Fruit fly (Drosophila melanogaster) whole organism, wandering third instar larva: Measurements from ENCODE around the gene CG34266.

ENCODE experiments used
- Abd-B ChIP-seq: fragments of >200 bp; optimal IDR thresholded peaks from 2 replicates; lab custom pipeline; 2017; ENCODE audit warnings: missing biosample characterization, missing genetic modification characterization
- CG32264 ChIP-seq: fragments of 200-800 bp; sonication (Bioruptor generic); optimal IDR thresholded peaks from 2 replicates; lab custom pipeline; 2016; ENCODE audit warnings: missing biosample characterization, missing genetic modification characterization
- CG9705 ChIP-seq: fragments of 200-800 bp; sonication (Bioruptor generic); optimal IDR thresholded peaks from 2 replicates; lab custom pipeline; 2018; ENCODE audit warnings: missing biosample characterization, mild to moderate bottlenecking, missing genetic modification characterization
- CrebA ChIP-seq: fragments of 200-800 bp; sonication (Bioruptor generic); optimal IDR thresholded peaks from 2 replicates; lab custom pipeline; 2016; ENCODE audit warnings: missing biosample characterization, mild to moderate bottlenecking, missing genetic modification characterization, borderline replicate concordance
- Dfd ChIP-seq: fragments of >200 bp; optimal IDR thresholded peaks from 2 replicates; lab custom pipeline; 2017; ENCODE audit warnings: missing biosample characterization, missing genetic modification characterization
- Dif ChIP-seq: fragments of 200-275, 200-300 bp; sonication (Bioruptor generic); optimal IDR thresholded peaks from 2 replicates; lab custom pipeline; 2018; ENCODE audit warnings: missing biosample characterization, missing genetic modification characterization; ENCODE audit not compliant: partially characterized antibody
- GATAd ChIP-seq: sonication (Bioruptor generic); optimal IDR thresholded peaks from 2 replicates; lab custom pipeline; 2016; ENCODE audit warnings: missing biosample characterization, missing genetic modification characterization
- HLH106 ChIP-seq: fragments of 200-800 bp; optimal IDR thresholded peaks from 3 replicates; lab custom pipeline; 2019; ENCODE audit warnings: missing biosample characterization, mild to moderate bottlenecking, missing genetic modification characterization, moderate library complexity
- Hnf4 ChIP-seq: fragments of 200-800 bp; sonication (Bioruptor generic); optimal IDR thresholded peaks from 2 replicates; lab custom pipeline; 2016; ENCODE audit warnings: missing biosample characterization, mild to moderate bottlenecking, missing genetic modification characterization
- Hr78 ChIP-seq: fragments of >200 bp; optimal IDR thresholded peaks from 2 replicates; lab custom pipeline; 2017; ENCODE audit warnings: missing biosample characterization, missing genetic modification characterization
- Hr83 ChIP-seq: fragments of 200-300 bp; sonication (Bioruptor generic); optimal IDR thresholded peaks from 2 replicates; lab custom pipeline; 2016; ENCODE audit warnings: missing biosample characterization, mild to moderate bottlenecking, missing genetic modification characterization, moderate library complexity; ENCODE audit not compliant: poor library complexity, severe bottlenecking
- Jra ChIP-seq: sonication (Bioruptor generic); optimal IDR thresholded peaks from 2 replicates; lab custom pipeline; 2016; ENCODE audit warnings: missing biosample characterization, missing genetic modification characterization
- Mio ChIP-seq: sonication (Bioruptor generic); optimal IDR thresholded peaks from 2 replicates; lab custom pipeline; 2016; ENCODE audit warnings: missing biosample characterization, missing genetic modification characterization
- Myc ChIP-seq: fragments of >200 bp; optimal IDR thresholded peaks from 2 replicates; lab custom pipeline; 2017
- N ChIP-seq: fragments of >200 bp; optimal IDR thresholded peaks from 2 replicates; lab custom pipeline; 2018; ENCODE audit warnings: missing biosample characterization, missing external identifiers, missing genetic modification characterization
- OdsH ChIP-seq: fragments of 200-800 bp; sonication (Bioruptor generic); optimal IDR thresholded peaks from 2 replicates; lab custom pipeline; 2016; ENCODE audit warnings: missing biosample characterization, mild to moderate bottlenecking, missing genetic modification characterization
- Rel ChIP-seq, 2 experiments: fragments of 200-800 bp; sonication (Bioruptor generic) in 1 of 2; optimal IDR thresholded peaks; 2 replicates in 1 of 2; 3 replicates in 1 of 2; lab custom pipeline; 2016 to 2019; ENCODE audit warnings: mild to moderate bottlenecking in 2 of 2, missing biosample characterization in 2 of 2, missing genetic modification characterization in 2 of 2, moderate library complexity in 1 of 2
- Sp1 ChIP-seq: fragments of 200-800 bp; sonication (Bioruptor generic); optimal IDR thresholded peaks from 3 replicates; lab custom pipeline; 2019; ENCODE audit warnings: missing biosample characterization, mild to moderate bottlenecking, missing genetic modification characterization, moderate library complexity
- br ChIP-seq: fragments of 200-800 bp; sonication (Bioruptor generic); optimal IDR thresholded peaks from 2 replicates; lab custom pipeline; 2016; ENCODE audit warnings: missing biosample characterization, missing genetic modification characterization
- brk ChIP-seq: fragments of 200-800 bp; sonication (Bioruptor generic); optimal IDR thresholded peaks from 2 replicates; lab custom pipeline; 2016; ENCODE audit warnings: missing biosample characterization, mild to moderate bottlenecking, missing genetic modification characterization
- dl ChIP-seq, 2 experiments: fragments of 175-275, 200-275 bp in 1 of 2; fragments of 200-275 bp in 1 of 2; sonication (Bioruptor generic); optimal IDR thresholded peaks; lab custom pipeline; 2018; ENCODE audit warnings: mild to moderate bottlenecking in 2 of 2, missing biosample characterization in 2 of 2, missing genetic modification characterization in 2 of 2, moderate library complexity in 2 of 2; ENCODE audit not compliant: partially characterized antibody in 2 of 2, insufficient read depth in 1 of 2
- dmrt93B ChIP-seq: fragments of 200-800 bp; sonication (Bioruptor generic); optimal IDR thresholded peaks from 2 replicates; lab custom pipeline; 2018; ENCODE audit warnings: missing biosample characterization, mild to moderate bottlenecking, missing genetic modification characterization
- dsf ChIP-seq: sonication (Bioruptor generic); optimal IDR thresholded peaks from 2 replicates; lab custom pipeline; 2016; ENCODE audit warnings: missing biosample characterization, missing genetic modification characterization, borderline replicate concordance
- ey ChIP-seq: fragments of 200-800 bp; sonication (Bioruptor generic); optimal IDR thresholded peaks from 2 replicates; lab custom pipeline; 2016; ENCODE audit warnings: missing biosample characterization, missing genetic modification characterization
- fru ChIP-seq: fragments of 200-800 bp; sonication (Bioruptor generic); optimal IDR thresholded peaks from 3 replicates; lab custom pipeline; 2016; ENCODE audit warnings: missing biosample characterization, mild to moderate bottlenecking, missing genetic modification characterization
- h ChIP-seq: fragments of 200-800 bp; sonication (Bioruptor generic); optimal IDR thresholded peaks from 3 replicates; lab custom pipeline; 2016; ENCODE audit warnings: missing biosample characterization, mild to moderate bottlenecking, missing genetic modification characterization
- jim ChIP-seq: fragments of 175-275, 200-325 bp; sonication (Bioruptor generic); optimal IDR thresholded peaks from 2 replicates; lab custom pipeline; 2016; ENCODE audit warnings: missing biosample characterization, mild to moderate bottlenecking, missing genetic modification characterization
- lola ChIP-seq: fragments of >200 bp; optimal IDR thresholded peaks from 2 replicates; lab custom pipeline; 2017; ENCODE audit warnings: missing biosample characterization, missing genetic modification characterization
- psq ChIP-seq: fragments of 200-800 bp; sonication (Bioruptor generic); optimal IDR thresholded peaks from 3 replicates; lab custom pipeline; 2017; ENCODE audit warnings: missing biosample characterization, mild to moderate bottlenecking, missing genetic modification characterization, moderate library complexity
- rgr ChIP-seq: fragments of 200-800 bp; sonication (Bioruptor generic); optimal IDR thresholded peaks from 3 replicates; lab custom pipeline; 2016; ENCODE audit warnings: missing biosample characterization, mild to moderate bottlenecking, missing genetic modification characterization
- sv ChIP-seq: fragments of 200-800 bp; sonication (Bioruptor generic); optimal IDR thresholded peaks from 3 replicates; lab custom pipeline; 2016; ENCODE audit warnings: missing biosample characterization, missing genetic modification characterization
- tai ChIP-seq: sonication (Bioruptor generic); optimal IDR thresholded peaks from 2 replicates; lab custom pipeline; 2016; ENCODE audit warnings: missing biosample characterization, missing genetic modification characterization
- usp ChIP-seq: fragments of >200 bp; optimal IDR thresholded peaks from 2 replicates; lab custom pipeline; 2017; ENCODE audit warnings: missing biosample characterization, missing genetic modification characterization
- woc ChIP-seq: sonication (Bioruptor generic); optimal IDR thresholded peaks from 2 replicates; lab custom pipeline; 2016; ENCODE audit warnings: missing biosample characterization, mild to moderate bottlenecking, missing genetic modification characterization

Gene CG34266

DNA sequence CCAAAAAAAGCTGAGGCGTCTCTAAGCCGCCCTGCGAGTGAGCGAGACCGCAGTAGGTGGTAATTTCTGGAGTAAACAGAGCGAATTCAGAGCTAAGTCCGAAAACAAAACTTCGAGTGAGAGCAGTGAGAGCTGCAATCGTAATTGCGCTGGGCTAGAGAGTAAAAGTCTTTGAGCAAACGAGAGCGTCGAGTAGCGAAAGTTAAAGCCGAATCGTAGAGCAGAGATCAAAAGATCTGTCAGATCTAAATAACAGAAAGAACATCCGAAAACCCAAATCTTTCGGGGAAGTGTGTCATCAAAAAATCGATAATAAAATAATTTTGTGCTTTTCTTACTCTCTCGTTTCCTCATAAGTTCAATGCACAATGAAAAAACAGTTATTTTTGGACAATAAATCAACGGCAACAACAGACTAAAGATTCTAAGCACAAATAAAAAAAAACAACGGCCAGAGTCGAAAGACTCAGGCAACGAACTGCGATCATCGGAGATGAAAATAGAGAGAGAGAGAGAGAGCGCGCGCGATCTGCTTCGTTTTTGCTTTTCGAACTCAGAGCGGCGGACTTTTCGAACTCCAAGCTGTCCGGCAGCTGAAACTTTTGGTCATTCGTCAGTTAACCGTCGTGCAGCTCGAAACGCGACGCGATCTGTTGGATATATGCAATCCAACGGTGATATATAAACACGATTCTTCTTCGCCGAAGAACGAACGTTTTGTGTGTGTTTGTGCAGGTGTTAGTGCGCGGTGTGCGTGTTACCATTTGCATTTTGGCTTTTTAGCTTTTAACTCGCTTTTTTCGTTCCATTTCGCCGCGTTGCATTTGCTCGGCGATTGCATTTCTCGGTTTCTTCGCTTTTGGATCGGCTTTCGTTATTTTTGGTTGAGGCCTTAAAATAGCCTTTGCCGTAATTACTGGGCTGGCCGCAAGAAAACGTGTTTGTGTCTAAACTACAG is 14.8 kb downstream of the CG34266 start, which contains the start of gene RhoGEF64C:
RhoGEF64C (plus strand) TSS at position 607 of the 958 bp plus-strand sequence.
- TF ChIP-seq woc (GFP tag; lab: Kevin White, UChicago) (no peak), Sp1 (GFP tag; lab: Kevin White, UChicago) (no peak), ey (no peak), Dif (GFP tag; lab: Kevin White, UChicago) (peak; percentile 44), GATAd (no peak), dl (GFP tag; optimal IDR thresholded peaks at IDR 0.05; lab: Kevin White, UChicago; ENCODE audit: insufficient read depth in 1 of 2, partially characterized antibody in 2 of 2) (peak in 1 of 2 experiments; percentile 51)

dm6 chr3L:4694823-4695222 is 17.2 kb downstream of the CG34266 start, which contains the start of gene CG15876:
CG15876 (minus strand) TSS chr3L:4694845.
- TF ChIP-seq Myc (lab: Kevin White, UChicago) (no peak), CG32264 (GFP tag; lab: Kevin White, UChicago) (no peak), Rel (GFP tag; optimal IDR thresholded peaks at IDR 0.05; lab: Kevin White, UChicago) (no peak), Rel (tag; optimal IDR thresholded peaks at IDR 0.05; lab: Kevin White, UChicago) (no peak), brk (no peak), br (GFP tag; lab: Kevin White, UChicago) (no peak), lola (no peak), h (no peak), Mio (GFP tag; lab: Kevin White, UChicago) (no peak), psq (GFP tag; lab: Kevin White, UChicago) (no peak), ey (no peak), GATAd (no peak)
- TF ChIP-seq, all 38 proteins: peak for 0

DNA sequence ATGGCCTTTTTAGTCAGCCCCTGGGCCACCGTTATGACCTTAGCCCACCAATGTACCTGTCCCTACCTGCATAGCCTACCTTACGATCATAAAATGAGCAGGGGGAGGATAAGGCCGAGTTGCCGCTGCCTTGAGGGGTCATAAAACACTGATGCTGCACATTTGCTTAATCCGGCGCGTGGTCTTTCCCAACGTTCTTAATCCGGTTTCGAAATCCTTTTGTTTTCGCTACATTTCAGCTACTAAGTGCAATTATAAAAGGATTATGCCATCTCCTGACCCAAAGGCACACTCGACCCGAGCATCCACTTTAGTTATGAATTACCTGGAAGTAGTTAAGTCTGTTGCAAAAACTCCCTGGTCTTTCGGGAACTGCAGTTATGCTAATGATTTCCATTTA is 18.7 kb downstream of the CG34266 start:
- no peak for TF ChIP-seq Rel (GFP tag; optimal IDR thresholded peaks at IDR 0.05; lab: Kevin White, UChicago)
- TF ChIP-seq Rel (tag; optimal IDR thresholded peaks at IDR 0.05; lab: Kevin White, UChicago) = no peak

DNA sequence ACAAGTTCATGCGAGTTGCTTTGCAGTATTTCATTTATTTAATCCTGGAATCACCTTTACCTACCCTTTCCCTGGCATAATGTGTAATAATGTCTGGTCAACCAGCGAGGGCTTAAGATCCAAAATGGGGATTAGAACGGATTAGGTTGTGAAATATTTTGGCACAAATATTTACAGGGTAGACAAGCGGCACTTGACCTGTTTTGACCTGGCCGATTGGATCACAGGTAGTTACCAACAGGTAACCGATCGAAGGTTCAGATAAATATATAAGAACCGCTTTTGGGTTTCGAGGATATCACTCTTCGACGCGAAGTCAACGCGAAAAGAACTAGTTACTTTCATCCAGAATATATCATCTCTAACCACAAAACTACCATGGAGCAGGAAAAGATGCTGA is 19.7 kb downstream of the CG34266 start, which contains the start of gene CG13713:
CG13713 (plus strand) TSS at position 301 of the 400 bp plus-strand sequence.
- no peak for TF ChIP-seq CG9705 (GFP tag; lab: Kevin White, UChicago)
- no peak for TF ChIP-seq rgr (GFP tag; lab: Kevin White, UChicago)
- TF ChIP-seq OdsH (GFP tag; lab: Kevin White, UChicago) = no peak
- no peak for TF ChIP-seq br (GFP tag; lab: Kevin White, UChicago)
- no peak for TF ChIP-seq Sp1 (GFP tag; lab: Kevin White, UChicago)
- no peak for TF ChIP-seq dsf (GFP tag; lab: Kevin White, UChicago)
- no peak for TF ChIP-seq brk
- no peak for TF ChIP-seq Hr78
- TF ChIP-seq HLH106 (tag; lab: Kevin White, UChicago) = no peak
- no peak for TF ChIP-seq woc (GFP tag; lab: Kevin White, UChicago)
- TF ChIP-seq dl (GFP tag; optimal IDR thresholded peaks at IDR 0.05; lab: Kevin White, UChicago; ENCODE audit: insufficient read depth in 1 of 2, partially characterized antibody in 2 of 2) = no peak
- no peak for TF ChIP-seq dmrt93B
- TF ChIP-seq Jra (GFP tag; lab: Kevin White, UChicago) = no peak
- no peak for TF ChIP-seq ey
- TF ChIP-seq Hr83 (GFP tag; lab: Kevin White, UChicago) = no peak
- no peak for TF ChIP-seq jim (GFP tag; lab: Kevin White, UChicago)

DNA sequence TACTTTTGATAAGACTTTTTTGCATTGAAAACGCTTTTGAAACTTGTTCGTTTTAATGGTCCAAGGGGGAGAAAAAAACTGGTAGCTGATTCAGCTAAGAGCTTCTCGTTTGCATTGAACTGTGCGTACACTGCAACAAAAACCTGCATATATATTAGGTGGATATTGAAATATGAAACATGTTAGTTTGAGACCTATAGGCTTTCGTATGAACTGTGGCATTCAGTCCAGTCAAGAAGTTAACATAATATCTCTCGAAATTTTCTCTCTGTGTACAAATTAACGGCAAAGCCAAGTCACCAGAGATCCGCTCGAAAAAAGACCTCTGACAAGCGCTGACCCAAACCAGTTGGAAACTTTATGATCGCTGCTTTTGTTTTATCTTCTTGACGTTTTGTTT is 20.4 kb downstream of the CG34266 start:
- TF ChIP-seq fru (GFP tag; lab: Kevin White, UChicago) (peak; percentile 86), Mio (GFP tag; lab: Kevin White, UChicago) (no peak), Dfd (GFP tag; lab: Kevin White, UChicago) (no peak), GATAd (peak; percentile 53), ey (peak; percentile 84), h (peak; percentile 88), Jra (GFP tag; lab: Kevin White, UChicago) (no peak), usp (GFP tag; lab: Kevin White, UChicago) (no peak), Abd-B (GFP tag; lab: Kevin White, UChicago) (no peak), tai (peak; percentile 69), Rel (GFP tag; optimal IDR thresholded peaks at IDR 0.05; lab: Kevin White, UChicago) (no peak), Rel (tag; optimal IDR thresholded peaks at IDR 0.05; lab: Kevin White, UChicago) (peak; percentile 18), Hr83 (GFP tag; lab: Kevin White, UChicago) (peak; percentile 72), psq (GFP tag; lab: Kevin White, UChicago) (peak; percentile 69), dsf (GFP tag; lab: Kevin White, UChicago) (no peak), br (GFP tag; lab: Kevin White, UChicago) (peak; percentile 84), brk (peak; percentile 48), OdsH (GFP tag; lab: Kevin White, UChicago) (peak; percentile 85), Sp1 (GFP tag; lab: Kevin White, UChicago) (peak; percentile 77), dl (GFP tag; optimal IDR thresholded peaks at IDR 0.05; lab: Kevin White, UChicago; ENCODE audit: insufficient read depth in 1 of 2, partially characterized antibody in 2 of 2) (no peak), CrebA (GFP tag; lab: Kevin White, UChicago) (no peak), lola (no peak), Dif (GFP tag; lab: Kevin White, UChicago) (no peak), woc (GFP tag; lab: Kevin White, UChicago) (peak; percentile 29), CG9705 (GFP tag; lab: Kevin White, UChicago) (peak; percentile 82), jim (GFP tag; lab: Kevin White, UChicago) (no peak), sv (peak; percentile 59), N (GFP tag; lab: Kevin White, UChicago) (no peak), HLH106 (tag; lab: Kevin White, UChicago) (peak; percentile 82), Hnf4 (GFP tag; lab: Kevin White, UChicago) (peak; percentile 81)
